Worm (Caenorhabditis elegans): Measurements from ENCODE around the gene 2L52.1.

DNA sequence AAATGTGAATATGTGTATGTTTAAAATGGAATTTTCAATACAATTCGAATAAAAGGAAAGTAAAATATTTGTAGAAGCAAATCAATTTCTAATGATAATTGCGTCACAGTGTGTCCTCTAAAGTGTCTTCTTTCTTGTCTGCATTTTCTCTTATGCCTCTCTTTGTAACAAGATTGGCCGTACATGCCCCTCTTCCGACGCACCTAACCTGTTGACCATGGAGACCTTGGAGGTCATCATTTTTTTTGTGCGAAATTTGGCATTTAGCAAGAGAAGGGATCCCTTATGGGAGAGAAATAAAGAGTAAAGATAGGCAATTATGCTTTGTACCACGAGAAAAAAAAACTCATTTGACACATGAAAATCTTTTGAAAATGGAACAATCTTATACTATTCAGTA lies 26.6 kb downstream of the 2L52.1 start, which contains the start of gene F23F1.4:
- no peak for TF ChIP-seq ccch-3 (GFP tag; optimal IDR thresholded peaks at IDR 0.05)
- no peak for TF ChIP-seq F33H1.4 (GFP tag; IDR thresholded peaks at IDR 0.05)
- TF ChIP-seq unc-62 (GFP tag; optimal IDR thresholded peaks at IDR 0.05), result no peak
- no peak for TF ChIP-seq ets-4 (GFP tag; optimal IDR thresholded peaks at IDR 0.05)
- no peak for TF ChIP-seq nhr-90 (tag; optimal IDR thresholded peaks at IDR 0.05)

All from whole organism, young adult.